Worm (Caenorhabditis elegans) whole organism, late embryonic: ENCODE results near the gene mlt-10.

Experiments used
- T23F11.4 ChIP-seq: fragments of 200-800 bp; sonication (Bioruptor generic); optimal IDR thresholded peaks from 2 replicates; lab custom pipeline; 2018; ENCODE audit warnings: mild to moderate bottlenecking, missing genetic modification characterization, missing compliant biosample characterization
- ceh-14 ChIP-seq: sonication (generic microtip); optimal IDR thresholded peaks from 2 replicates; lab custom pipeline; 2016; ENCODE audit warnings: missing genotype, missing genetic modification characterization, missing compliant biosample characterization
- ceh-48 ChIP-seq: sonication (generic microtip); optimal IDR thresholded peaks from 2 replicates; lab custom pipeline; 2016; ENCODE audit warnings: missing genetic modification characterization, inconsistent platforms, missing compliant biosample characterization
- elt-2 ChIP-seq: sonication (generic microtip); optimal IDR thresholded peaks from 2 replicates; lab custom pipeline; 2016; ENCODE audit warnings: missing genetic modification reagents, missing genetic modification characterization, missing compliant biosample characterization
- hlh-15 ChIP-seq: sonication (generic microtip); optimal IDR thresholded peaks from 2 replicates; lab custom pipeline; 2016; ENCODE audit warnings: missing genetic modification characterization, missing compliant biosample characterization
- hlh-8 ChIP-seq: sonication (generic microtip); optimal IDR thresholded peaks from 2 replicates; lab custom pipeline; 2016; ENCODE audit warnings: missing genotype, missing genetic modification characterization, missing compliant biosample characterization
- lin-11 ChIP-seq: fragments of 200-800 bp; sonication (Bioruptor generic); optimal IDR thresholded peaks from 2 replicates; lab custom pipeline; 2018; ENCODE audit warnings: mild to moderate bottlenecking, missing genetic modification characterization, missing compliant biosample characterization
- mec-3 ChIP-seq: sonication (generic microtip); optimal IDR thresholded peaks from 2 replicates; lab custom pipeline; 2016; ENCODE audit warnings: borderline replicate concordance, missing genetic modification characterization, missing compliant biosample characterization
- nhr-11 ChIP-seq: fragments of 150-350 bp; optimal IDR thresholded peaks from 2 replicates; lab custom pipeline; 2014; ENCODE audit warnings: missing biosample characterization, missing genetic modification characterization
- ref-2 ChIP-seq: sonication (generic microtip); optimal IDR thresholded peaks from 2 replicates; lab custom pipeline; 2016; ENCODE audit warnings: missing genetic modification characterization, missing compliant biosample characterization
- sox-4 ChIP-seq: sonication (generic microtip); optimal IDR thresholded peaks from 2 replicates; lab custom pipeline; 2017; ENCODE audit warnings: mild to moderate bottlenecking, missing genetic modification characterization, inconsistent platforms, missing compliant biosample characterization
- tbx-2 ChIP-seq: sonication (generic microtip); optimal IDR thresholded peaks from 2 replicates; lab custom pipeline; 2016; ENCODE audit warnings: missing genetic modification characterization, missing compliant biosample characterization

DNA sequence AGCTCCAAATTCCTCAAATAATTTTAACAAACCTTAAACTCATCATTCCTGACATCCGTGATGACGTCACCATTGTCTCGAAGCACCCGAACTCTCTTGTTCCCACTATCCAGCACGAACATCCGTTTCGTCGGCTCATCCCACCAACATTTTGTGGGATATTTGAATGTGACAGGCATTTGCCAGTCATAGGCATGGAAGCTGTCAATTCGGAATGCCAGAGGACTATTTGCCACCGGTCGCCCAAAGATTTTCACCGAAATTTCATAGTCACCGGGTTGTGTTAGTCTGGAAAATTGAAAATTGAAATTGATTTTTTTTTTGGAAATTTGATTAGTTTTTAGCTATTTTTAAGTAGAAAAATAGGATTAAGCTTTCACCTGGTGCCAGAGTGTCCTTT lies 50.2 kb downstream of the mlt-10 start:
- no peak for TF ChIP-seq hlh-8 (tag; lab: Kevin White, UChicago)
- no peak for TF ChIP-seq tbx-2 (tag; lab: Kevin White, UChicago)
- no peak for TF ChIP-seq lin-11 (tag; lab: Kevin White, UChicago)
- no peak for TF ChIP-seq nhr-11
- no peak for TF ChIP-seq ceh-14 (tag; lab: Kevin White, UChicago)
- no peak for TF ChIP-seq ref-2 (tag; lab: Kevin White, UChicago)
- no peak for TF ChIP-seq mec-3 (tag; lab: Kevin White, UChicago)
- TF ChIP-seq elt-2 (tag; lab: Kevin White, UChicago), result no peak
- TF ChIP-seq T23F11.4, result no peak
- no peak for TF ChIP-seq ceh-48 (tag; lab: Kevin White, UChicago)
- TF ChIP-seq hlh-15 (tag; lab: Kevin White, UChicago), result no peak
- no peak for TF ChIP-seq sox-4 (tag; lab: Kevin White, UChicago)
